Fruit fly (Drosophila melanogaster): ENCODE measurements around the gene CG1208.
A peak's percentile ranks its signal among the peaks of the same experiment; 100 is the strongest.

CG1208 gene

DNA sequence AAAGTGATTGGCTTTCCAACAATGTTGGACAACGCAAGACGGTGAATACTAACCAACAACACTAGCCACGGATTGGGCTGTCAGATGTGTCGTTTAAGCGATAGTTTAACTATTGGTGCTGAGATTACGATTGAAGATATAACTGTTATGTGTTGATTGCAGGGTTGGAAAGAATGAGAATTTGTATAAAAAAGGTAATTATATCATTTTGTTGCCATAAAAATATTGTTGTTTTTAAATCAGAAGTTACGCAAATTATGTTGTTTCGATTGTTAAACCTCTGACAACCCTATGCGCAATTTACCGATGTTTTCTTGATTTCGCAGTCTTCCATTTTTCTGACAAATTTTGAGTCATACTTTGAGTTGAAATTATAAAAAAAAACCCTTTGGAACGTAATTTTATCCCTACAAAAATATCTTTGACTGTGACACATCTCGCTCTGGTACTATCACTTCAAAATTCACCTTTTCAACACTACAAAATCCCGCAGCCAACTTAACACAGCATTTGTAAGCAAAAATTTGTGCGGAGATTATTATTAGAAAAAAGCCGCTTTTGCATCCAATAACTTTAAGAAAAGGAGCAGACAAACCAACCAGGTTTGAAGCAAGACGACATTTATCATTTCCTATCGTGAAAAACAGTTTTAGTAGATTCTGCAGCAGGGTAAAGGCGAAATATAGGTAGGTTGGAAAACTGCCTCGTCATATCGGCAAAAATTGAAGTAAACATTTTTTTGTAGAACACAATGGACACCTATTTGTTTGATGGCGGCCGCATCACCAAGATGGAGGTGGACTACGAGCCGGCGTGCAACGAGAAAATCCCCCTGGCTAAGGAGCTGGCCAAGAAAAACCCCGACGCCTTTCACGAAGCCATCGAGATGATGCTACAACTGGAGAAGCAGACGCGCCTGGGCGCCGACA lies 42.1 kb upstream of the CG1208 start, which contains the start of the genes Hat1 and Rpn5 (continued):
- no peak for TF ChIP-seq bigmax (GFP tag; optimal IDR thresholded peaks at IDR 0.05)
- peak; percentile 56 for TF ChIP-seq CG31388 (GFP tag; optimal IDR thresholded peaks at IDR 0.05)
- peak; percentile 47 for TF ChIP-seq Dp (GFP tag; optimal IDR thresholded peaks at IDR 0.05)
- TF ChIP-seq zf30C (GFP tag; optimal IDR thresholded peaks at IDR 0.05): no peak
- 0 out of 2 replicates have a peak, but pooled peaks have one; percentile 21 for TF ChIP-seq cas (GFP tag; IDR thresholded peaks at IDR 0.05)
- peak; percentile 60 for TF ChIP-seq BtbVII (GFP tag; optimal IDR thresholded peaks at IDR 0.05)
- peak; percentile 81 for TF ChIP-seq Hmr (GFP tag; optimal IDR thresholded peaks at IDR 0.05)
- peak; percentile 54 for TF ChIP-seq nerfin-1 (tag; optimal IDR thresholded peaks at IDR 0.05)
- TF ChIP-seq TFAM (GFP tag; optimal IDR thresholded peaks at IDR 0.05): peak; percentile 22
- peak; percentile 48; the same call in 1 of the 3 replicates for TF ChIP-seq mld (GFP tag; IDR thresholded peaks at IDR 0.05; ENCODE audit: partially characterized antibody)
- peak; percentile 69 for TF ChIP-seq CG12104 (GFP tag; optimal IDR thresholded peaks at IDR 0.05)
- TF ChIP-seq CG42726 (GFP tag; IDR thresholded peaks at IDR 0.05; ENCODE audit: partially characterized antibody): peak; percentile 43; the same call in 1 of the 2 replicates
- TF ChIP-seq crp (GFP tag; optimal IDR thresholded peaks at IDR 0.05): peak in 1 of 2 experiments; percentile 51
- peak; percentile 77 for TF ChIP-seq sna (GFP tag; IDR thresholded peaks at IDR 0.05; ENCODE audit: partially characterized antibody)
- peak; percentile 92 for TF ChIP-seq disco-r (GFP tag; optimal IDR thresholded peaks at IDR 0.05)
- no peak for TF ChIP-seq eve (GFP tag; optimal IDR thresholded peaks at IDR 0.05)
- TF ChIP-seq Ravus (GFP tag; IDR thresholded peaks at IDR 0.05): 0 out of 2 replicates have a peak, but pooled peaks have one; percentile 5
- TF ChIP-seq lab (GFP tag; optimal IDR thresholded peaks at IDR 0.05): peak; percentile 83
- no peak for TF ChIP-seq ara (GFP tag; IDR thresholded peaks at IDR 0.05)
- no peak for TF ChIP-seq crol (GFP tag; IDR thresholded peaks at IDR 0.05)
- peak; percentile 32 for TF ChIP-seq exex (tag; optimal IDR thresholded peaks at IDR 0.05)
- TF ChIP-seq tup (GFP tag; optimal IDR thresholded peaks at IDR 0.05): peak; percentile 56
- peak; percentile 49 for TF ChIP-seq CG6272 (GFP tag; IDR thresholded peaks at IDR 0.05)
- peak; percentile 69 for TF ChIP-seq CG7839 (tag; optimal IDR thresholded peaks at IDR 0.05)
- peak; percentile 58; the same call in 2 of the 3 replicates for TF ChIP-seq zfh1 (GFP tag; IDR thresholded peaks at IDR 0.05)
- TF ChIP-seq fd3F (GFP tag; optimal IDR thresholded peaks at IDR 0.05): peak; percentile 49
- TF ChIP-seq Drgx (GFP tag; IDR thresholded peaks at IDR 0.05): no peak
- TF ChIP-seq CG7372 (GFP tag; IDR thresholded peaks at IDR 0.05): 0 out of 2 replicates have a peak, but pooled peaks have one; percentile 50
- peak; percentile 0 for TF ChIP-seq scrt (GFP tag; optimal IDR thresholded peaks at IDR 0.05)
- TF ChIP-seq CG12219 (GFP tag; optimal IDR thresholded peaks at IDR 0.05): no peak
- TF ChIP-seq da (GFP tag; optimal IDR thresholded peaks at IDR 0.05): peak; percentile 72
- TF ChIP-seq CG2678 (tag; optimal IDR thresholded peaks at IDR 0.05): peak; percentile 80
- peak; percentile 8 for TF ChIP-seq CG7987 (GFP tag; optimal IDR thresholded peaks at IDR 0.05)
- TF ChIP-seq Neu2 (GFP tag; optimal IDR thresholded peaks at IDR 0.05; ENCODE audit: borderline replicate concordance): peak; percentile 74
- TF ChIP-seq kah (GFP tag; optimal IDR thresholded peaks at IDR 0.05): no peak
- TF ChIP-seq ato (GFP tag; IDR thresholded peaks at IDR 0.05; ENCODE audit: partially characterized antibody): 0 out of 2 replicates have a peak, but pooled peaks have one; percentile 13
- TF ChIP-seq CG10267 (tag; optimal IDR thresholded peaks at IDR 0.05): peak; percentile 97
- TF ChIP-seq Camta (GFP tag; optimal IDR thresholded peaks at IDR 0.05): peak; percentile 90
- TF ChIP-seq CG8290 (GFP tag; optimal IDR thresholded peaks at IDR 0.05): peak; percentile 87
- TF ChIP-seq CG8290 (tag; optimal IDR thresholded peaks at IDR 0.05): peak; percentile 79 to 85
- 0 out of 3 replicates have a peak, but pooled peaks have one; percentile 60 for TF ChIP-seq ken (GFP tag; IDR thresholded peaks at IDR 0.05)
- peak; percentile 78 for TF ChIP-seq CG11504 (tag; optimal IDR thresholded peaks at IDR 0.05)
- peak; percentile 73 for TF ChIP-seq Doc3 (GFP tag; IDR thresholded peaks at IDR 0.05; ENCODE audit: partially characterized antibody)
- TF ChIP-seq p53 (GFP tag; optimal IDR thresholded peaks at IDR 0.05): peak; percentile 73
- TF ChIP-seq CG9215 (GFP tag; IDR thresholded peaks at IDR 0.05): peak; percentile 79
- TF ChIP-seq Atf-2 (GFP tag; optimal IDR thresholded peaks at IDR 0.05): peak; percentile 92
- TF ChIP-seq nerfin-2 (GFP tag; IDR thresholded peaks at IDR 0.05; ENCODE audit: partially characterized antibody): peak; percentile 68
